Worm (Caenorhabditis elegans) whole organism, L2 larva: ENCODE measurements around the gene cTel54X.2.
A peak's percentile ranks its signal among the peaks of the same experiment; 100 is the strongest.

Source experiments
- C34F6.9 ChIP-seq: fragments of 150-350 bp; optimal IDR thresholded peaks from 2 replicates; lab custom pipeline; 2014; ENCODE audit warnings: missing biosample characterization, missing genetic modification characterization
- F13H6.1 ChIP-seq: sonication (generic microtip); optimal IDR thresholded peaks from 2 replicates; lab custom pipeline; 2016; ENCODE audit warnings: missing genetic modification characterization, missing compliant biosample characterization
- R02D3.7 ChIP-seq: fragments of 150-350 bp; optimal IDR thresholded peaks from 2 replicates; lab custom pipeline; 2014; ENCODE audit warnings: missing biosample characterization, missing genetic modification characterization
- Y55F3AM.14 ChIP-seq: fragments of 200-800 bp; sonication (Bioruptor generic); optimal IDR thresholded peaks from 2 replicates; lab custom pipeline; 2018; ENCODE audit warnings: mild to moderate bottlenecking, missing genetic modification characterization, missing compliant biosample characterization
- ZK546.5 ChIP-seq: sonication (generic microtip); optimal IDR thresholded peaks from 2 replicates; lab custom pipeline; 2017; ENCODE audit warnings: missing biosample characterization, missing genetic modification characterization
- alr-1 ChIP-seq: fragments of 150-350 bp; optimal IDR thresholded peaks from 2 replicates; lab custom pipeline; 2014; ENCODE audit warnings: missing biosample characterization, missing genetic modification characterization
- blmp-1 ChIP-seq: sonication (generic microtip); optimal IDR thresholded peaks from 2 replicates; lab custom pipeline; 2017; ENCODE audit warnings: missing genetic modification characterization, mild to moderate bottlenecking, missing compliant biosample characterization, antibody characterized with exemption, moderate library complexity; ENCODE audit not compliant: insufficient read depth
- ceh-82 ChIP-seq: fragments of 150-350 bp; optimal IDR thresholded peaks from 2 replicates; lab custom pipeline; 2014; ENCODE audit warnings: missing biosample characterization, missing genetic modification characterization
- crh-2 ChIP-seq: sonication (generic microtip); optimal IDR thresholded peaks from 2 replicates; lab custom pipeline; 2017; ENCODE audit warnings: missing biosample characterization, missing genetic modification characterization
- dmd-4 ChIP-seq: sonication (generic microtip); optimal IDR thresholded peaks from 2 replicates; lab custom pipeline; 2017; ENCODE audit warnings: missing biosample characterization, missing genetic modification characterization
- egl-27 ChIP-seq: sonication (generic microtip); optimal IDR thresholded peaks from 3 replicates; lab custom pipeline; 2017; ENCODE audit warnings: missing biosample characterization, missing genetic modification reagents, missing genetic modification characterization
- elt-1 ChIP-seq: fragments of 150-350 bp; optimal IDR thresholded peaks from 2 replicates; lab custom pipeline; 2014; ENCODE audit warnings: missing biosample characterization, missing genetic modification characterization
- elt-3 ChIP-seq: sonication (generic microtip); optimal IDR thresholded peaks from 2 replicates; lab custom pipeline; 2017; ENCODE audit warnings: missing biosample characterization, missing genetic modification characterization
- lin-11 ChIP-seq: fragments of 150-350 bp; sonication (generic microtip); optimal IDR thresholded peaks from 2 replicates; lab custom pipeline; 2014; ENCODE audit warnings: missing biosample characterization, missing genetic modification characterization, inconsistent platforms, mixed read lengths
- lin-13 ChIP-seq: fragments of 150-350 bp; optimal IDR thresholded peaks from 2 replicates; lab custom pipeline; 2014; ENCODE audit warnings: missing biosample characterization, missing genetic modification reagents, missing genetic modification characterization
- lin-39 ChIP-seq: fragments of 150-350 bp; optimal IDR thresholded peaks from 2 replicates; lab custom pipeline; 2014; ENCODE audit warnings: missing biosample characterization, missing genetic modification reagents, missing genetic modification characterization
- mab-5 ChIP-seq: fragments of 150-350 bp; optimal IDR thresholded peaks from 2 replicates; lab custom pipeline; 2014; ENCODE audit warnings: missing biosample characterization, missing genetic modification characterization
- mbf-1 ChIP-seq: sonication (generic microtip); optimal IDR thresholded peaks from 2 replicates; lab custom pipeline; 2017; ENCODE audit warnings: missing biosample characterization, missing genetic modification characterization
- nhr-10 ChIP-seq: sonication (generic microtip); optimal IDR thresholded peaks from 2 replicates; lab custom pipeline; 2017; ENCODE audit warnings: missing biosample characterization, missing genetic modification characterization
- nhr-11 ChIP-seq: fragments of 150-350 bp; optimal IDR thresholded peaks from 2 replicates; lab custom pipeline; 2014; ENCODE audit warnings: missing biosample characterization, missing genetic modification characterization
- nhr-12 ChIP-seq: fragments of 150-350 bp; optimal IDR thresholded peaks from 2 replicates; lab custom pipeline; 2014; ENCODE audit warnings: missing biosample characterization, missing genetic modification characterization
- nhr-129 ChIP-seq: fragments of 150-350 bp; optimal IDR thresholded peaks from 2 replicates; lab custom pipeline; 2014; ENCODE audit warnings: missing biosample characterization, missing genetic modification characterization
- nhr-21 ChIP-seq: fragments of 150-350 bp; optimal IDR thresholded peaks from 2 replicates; lab custom pipeline; 2014; ENCODE audit warnings: missing biosample characterization, missing genetic modification characterization
- nhr-23 ChIP-seq: fragments of 150-350 bp; optimal IDR thresholded peaks from 2 replicates; lab custom pipeline; 2014; ENCODE audit warnings: missing biosample characterization, missing genetic modification reagents, missing genetic modification characterization
- nhr-237 ChIP-seq: fragments of 150-350 bp; optimal IDR thresholded peaks from 2 replicates; lab custom pipeline; 2014; ENCODE audit warnings: missing biosample characterization, missing genetic modification characterization
- nhr-25 ChIP-seq: fragments of 150-350 bp; sonication (generic microtip); optimal IDR thresholded peaks from 3 replicates; lab custom pipeline; 2014; ENCODE audit warnings: missing biosample characterization, missing genetic modification characterization
- nhr-6 ChIP-seq: fragments of 150-350 bp; optimal IDR thresholded peaks from 2 replicates; lab custom pipeline; 2014; ENCODE audit warnings: missing biosample characterization, missing genetic modification characterization
- nhr-77 ChIP-seq: fragments of 150-350 bp; optimal IDR thresholded peaks from 2 replicates; lab custom pipeline; 2014; ENCODE audit warnings: missing biosample characterization, missing genetic modification characterization
- peb-1 ChIP-seq: fragments of 150-350 bp; optimal IDR thresholded peaks from 2 replicates; lab custom pipeline; 2014; ENCODE audit warnings: missing biosample characterization, missing genetic modification characterization
- skn-1 ChIP-seq: sonication (generic microtip); optimal IDR thresholded peaks from 2 replicates; lab custom pipeline; 2017; ENCODE audit warnings: missing biosample characterization, missing genetic modification characterization
- sma-3 ChIP-seq: sonication (generic microtip); optimal IDR thresholded peaks from 2 replicates; lab custom pipeline; 2016; ENCODE audit warnings: missing genetic modification reagents, missing genetic modification characterization, missing compliant biosample characterization
- sma-9 ChIP-seq, 2 experiments: fragments of 150-350 bp in 1 of 2; sonication (generic microtip) in 1 of 2; optimal IDR thresholded peaks; 2 replicates each; lab custom pipeline; 2014 to 2016; ENCODE audit warnings: missing genetic modification characterization in 2 of 2, mild to moderate bottlenecking in 1 of 2, missing biosample characterization in 1 of 2, missing compliant biosample characterization in 1 of 2, missing genetic modification reagents in 1 of 2, moderate library complexity in 1 of 2
- snpc-4 ChIP-seq: fragments of 150-350 bp; optimal IDR thresholded peaks from 2 replicates; lab custom pipeline; 2014; ENCODE audit warnings: missing biosample characterization, missing genetic modification characterization
- unc-39 ChIP-seq: fragments of 150-350 bp; optimal IDR thresholded peaks from 2 replicates; lab custom pipeline; 2014; ENCODE audit warnings: missing biosample characterization, missing genetic modification characterization
- unc-55 ChIP-seq: fragments of 150-350 bp; sonication (generic microtip); optimal IDR thresholded peaks from 3 replicates; lab custom pipeline; 2014; ENCODE audit warnings: missing biosample characterization, missing genetic modification reagents, missing genetic modification characterization
- unc-62 ChIP-seq: fragments of 150-350 bp; optimal IDR thresholded peaks from 2 replicates; lab custom pipeline; 2014; ENCODE audit warnings: missing biosample characterization, missing genetic modification reagents, missing genetic modification characterization
- zag-1 ChIP-seq: fragments of 150-350 bp; optimal IDR thresholded peaks from 2 replicates; lab custom pipeline; 2014; ENCODE audit warnings: missing biosample characterization, missing genetic modification characterization
- ztf-1 ChIP-seq: fragments of 200-800 bp; sonication (Bioruptor generic); conservative IDR thresholded peaks from 2 replicates; pipeline ENCODE4 v1.3.6; 2022; ENCODE audit warnings: missing genetic modification characterization, missing compliant biosample characterization
- ztf-11 ChIP-seq: sonication (generic microtip); optimal IDR thresholded peaks from 2 replicates; lab custom pipeline; 2017; ENCODE audit warnings: missing biosample characterization, missing genetic modification characterization
- ztf-4 ChIP-seq: fragments of 150-350 bp; optimal IDR thresholded peaks from 2 replicates; lab custom pipeline; 2014; ENCODE audit warnings: missing biosample characterization, missing genetic modification characterization

cTel54X.2 gene

DNA sequence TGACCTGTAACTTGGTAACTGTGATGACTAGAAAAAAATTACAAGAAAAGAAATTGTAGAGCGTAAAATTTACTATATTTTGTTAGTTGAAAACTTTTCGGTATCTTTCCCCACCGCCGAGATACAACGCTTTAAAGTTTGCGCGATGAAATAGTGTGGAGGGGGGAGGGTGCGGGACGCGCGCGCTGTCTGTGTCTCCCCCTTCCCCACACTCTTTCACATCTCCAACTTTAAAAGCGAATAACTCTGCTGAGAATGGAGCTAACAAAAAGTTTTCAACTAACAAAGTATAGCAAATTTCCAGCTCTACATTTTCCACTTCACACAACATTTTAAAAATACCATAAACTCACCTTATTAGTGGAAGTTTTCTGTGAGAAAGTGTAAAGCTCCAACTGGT lies 14.5 kb downstream of the cTel54X.2 start:
- TF ChIP-seq elt-3 (tag; lab: Kevin White, UChicago) (no peak), ztf-11 (tag; lab: Kevin White, UChicago) (no peak), ZK546.5 (tag; lab: Kevin White, UChicago) (no peak), crh-2 (tag; lab: Kevin White, UChicago) (no peak), nhr-6 (tag; lab: Kevin White, UChicago) (no peak), sma-9 (GFP tag; optimal IDR thresholded peaks at IDR 0.05; lab: Kevin White, UChicago) (no peak), sma-9 (tag; optimal IDR thresholded peaks at IDR 0.05; lab: Kevin White, UChicago) (no peak), nhr-237 (tag; lab: Kevin White, UChicago) (no peak), nhr-23 (no peak), unc-39 (tag; lab: Kevin White, UChicago) (no peak), skn-1 (tag; lab: Kevin White, UChicago) (no peak), peb-1 (no peak), blmp-1 (no peak), ceh-82 (tag; lab: Kevin White, UChicago) (no peak), F13H6.1 (tag; lab: Kevin White, UChicago) (no peak), nhr-77 (tag; lab: Kevin White, UChicago) (no peak), sma-3 (GFP tag; lab: Kevin White, UChicago) (no peak), C34F6.9 (tag; lab: Kevin White, UChicago) (no peak)

- TF ChIP-seq nhr-77 (tag; lab: Kevin White, UChicago) = no peak
- no peak for TF ChIP-seq peb-1
- TF ChIP-seq crh-2 (tag; lab: Kevin White, UChicago) = no peak
- TF ChIP-seq elt-1 (tag; lab: Kevin White, UChicago) = no peak
- TF ChIP-seq sma-3 (GFP tag; lab: Kevin White, UChicago) = no peak
- no peak for TF ChIP-seq nhr-25 (tag; lab: Kevin White, UChicago)
- no peak for TF ChIP-seq lin-39 (tag; lab: Kevin White, UChicago)
- no peak for TF ChIP-seq zag-1
- TF ChIP-seq ztf-11 (tag; lab: Kevin White, UChicago) = no peak
- no peak for TF ChIP-seq mab-5 (tag; lab: Kevin White, UChicago)
- TF ChIP-seq egl-27 (tag; lab: Kevin White, UChicago) = no peak
- no peak for TF ChIP-seq Y55F3AM.14 (GFP tag; lab: Kevin White, UChicago)
- no peak for TF ChIP-seq lin-13 (GFP tag; lab: Kevin White, UChicago)
Measured at ce11 chrIII:19509-19908, 16.4 kb downstream of the cTel54X.2 start, which contains the start of gene H10E21.4. Gene H10E21.4, minus strand, starts transcription at chrIII:19675.

DNA sequence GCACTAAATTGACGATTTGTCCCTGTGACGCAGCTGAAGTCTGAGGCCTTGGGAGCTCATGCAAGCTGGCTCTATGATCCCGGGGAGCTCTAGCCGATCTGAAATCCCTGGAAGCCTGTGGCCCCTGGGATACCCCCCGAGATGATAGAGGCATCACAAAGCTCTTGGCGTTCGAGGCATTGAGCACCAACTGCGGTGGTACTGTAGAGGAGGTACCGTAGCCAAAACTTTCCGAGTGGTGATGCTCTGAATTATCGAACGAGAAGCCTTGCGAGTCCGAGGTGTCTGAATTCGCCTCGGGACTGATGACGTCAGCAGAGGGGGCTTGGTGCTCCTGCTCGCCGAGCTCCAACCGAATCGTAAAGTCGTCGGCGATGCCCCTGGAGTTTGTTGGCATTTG lies 18.2 kb downstream of the cTel54X.2 start:
- TF ChIP-seq F13H6.1 (tag; lab: Kevin White, UChicago) = no peak
- TF ChIP-seq nhr-11 (tag; lab: Kevin White, UChicago) = no peak
- TF ChIP-seq nhr-25 (tag; lab: Kevin White, UChicago) = no peak
- TF ChIP-seq unc-62 (GFP tag; lab: Kevin White, UChicago) = no peak
- no peak for TF ChIP-seq nhr-129
- TF ChIP-seq nhr-6 (tag; lab: Kevin White, UChicago) = no peak
- TF ChIP-seq blmp-1 = no peak
- TF ChIP-seq lin-11 (tag; lab: Kevin White, UChicago) = no peak
- no peak for TF ChIP-seq nhr-21 (tag; lab: Kevin White, UChicago)
- TF ChIP-seq ztf-1 (GFP tag; lab: Robert Waterston, UW) = no peak
- TF ChIP-seq zag-1 = no peak
- no peak for TF ChIP-seq nhr-10 (tag; lab: Kevin White, UChicago)
- no peak for TF ChIP-seq crh-2 (tag; lab: Kevin White, UChicago)
- TF ChIP-seq, all 48 proteins: peak for 0

ce11 chrIII:23862-24261 lies 20.8 kb downstream of the cTel54X.2 start, which contains the start of gene H10E21.5:
Gene H10E21.5, minus strand, starts transcription at chrIII:23962.
- no peak for TF ChIP-seq snpc-4 (tag; lab: Kevin White, UChicago)

ce11 chrIII:25582-25996 lies 22.5 kb downstream of the cTel54X.2 start:
- TF ChIP-seq snpc-4 (tag; lab: Kevin White, UChicago) = no peak
- TF ChIP-seq unc-55 (GFP tag; lab: Kevin White, UChicago) = peak; percentile 88
- TF ChIP-seq nhr-6 (tag; lab: Kevin White, UChicago) = peak; percentile 39
- TF ChIP-seq alr-1 (tag; lab: Kevin White, UChicago) = no peak
- TF ChIP-seq F13H6.1 (tag; lab: Kevin White, UChicago) = peak; percentile 77
- TF ChIP-seq elt-1 (tag; lab: Kevin White, UChicago) = no peak
- peak; percentile 74 for TF ChIP-seq zag-1
- TF ChIP-seq peb-1 = no peak
- no peak for TF ChIP-seq ZK546.5 (tag; lab: Kevin White, UChicago)
- TF ChIP-seq mab-5 (tag; lab: Kevin White, UChicago) = peak; percentile 32
- no peak for TF ChIP-seq nhr-237 (tag; lab: Kevin White, UChicago)
- TF ChIP-seq egl-27 (tag; lab: Kevin White, UChicago) = peak; percentile 59
- TF ChIP-seq unc-39 (tag; lab: Kevin White, UChicago) = no peak
- TF ChIP-seq ceh-82 (tag; lab: Kevin White, UChicago) = peak; percentile 17
- TF ChIP-seq nhr-25 (tag; lab: Kevin White, UChicago) = no peak
- no peak for TF ChIP-seq nhr-11 (tag; lab: Kevin White, UChicago)
- TF ChIP-seq ztf-11 (tag; lab: Kevin White, UChicago) = no peak
- TF ChIP-seq nhr-77 (tag; lab: Kevin White, UChicago) = no peak
- no peak for TF ChIP-seq lin-39 (tag; lab: Kevin White, UChicago)
- TF ChIP-seq dmd-4 (tag; lab: Kevin White, UChicago) = no peak
- peak; percentile 87 for TF ChIP-seq sma-9 (GFP tag; optimal IDR thresholded peaks at IDR 0.05; lab: Kevin White, UChicago)
- TF ChIP-seq sma-9 (tag; optimal IDR thresholded peaks at IDR 0.05; lab: Kevin White, UChicago) = no peak
- peak; percentile 47 for TF ChIP-seq ztf-4 (tag; lab: Kevin White, UChicago)
- no peak for TF ChIP-seq sma-3 (GFP tag; lab: Kevin White, UChicago)
- TF ChIP-seq mbf-1 (tag; lab: Kevin White, UChicago) = no peak
- no peak for TF ChIP-seq elt-3 (tag; lab: Kevin White, UChicago)
- TF ChIP-seq R02D3.7 (tag; lab: Kevin White, UChicago) = no peak
- TF ChIP-seq blmp-1 = no peak
- no peak for TF ChIP-seq nhr-12 (tag; lab: Kevin White, UChicago)
- no peak for TF ChIP-seq ztf-1 (GFP tag; lab: Robert Waterston, UW)
- TF ChIP-seq nhr-10 (tag; lab: Kevin White, UChicago) = no peak
